Worm (Caenorhabditis elegans): ENCODE data around the gene K10D2.5.
A peak's percentile ranks its signal among the peaks of the same experiment; 100 is the strongest.

DNA sequence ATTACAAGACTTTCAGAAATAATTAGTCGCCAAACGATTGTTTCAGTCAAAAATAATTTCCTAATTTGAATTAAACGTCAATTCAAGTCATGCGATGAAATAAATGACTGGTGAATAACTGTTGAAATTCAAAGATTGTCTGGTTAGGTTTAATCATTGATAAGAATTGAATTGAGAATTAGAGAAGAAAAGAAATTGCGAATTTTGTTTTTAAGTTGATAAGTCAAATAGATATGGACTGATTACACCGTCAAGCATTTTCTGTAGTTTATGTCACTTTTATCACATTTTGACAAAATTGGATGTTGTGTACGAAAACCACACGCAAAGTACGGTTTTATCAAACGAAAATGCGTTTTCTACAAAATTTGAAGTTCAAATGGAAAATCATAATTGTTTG, 28.7 kb downstream of the K10D2.5 start:
- peak; percentile 98 for TF ChIP-seq pqm-1 (tag; optimal IDR thresholded peaks at IDR 0.05)
- TF ChIP-seq aly-2 (tag; optimal IDR thresholded peaks at IDR 0.05) = no peak
- TF ChIP-seq elt-3 (tag; optimal IDR thresholded peaks at IDR 0.05) = peak in 2 of 3 experiments; percentile 42 to 64
- no peak for TF ChIP-seq nhr-12 (tag; optimal IDR thresholded peaks at IDR 0.05)
- TF ChIP-seq elt-1 (tag; optimal IDR thresholded peaks at IDR 0.05) = no peak
- TF ChIP-seq nhr-25 (tag; optimal IDR thresholded peaks at IDR 0.05) = no peak
- TF ChIP-seq unc-62 (GFP tag; optimal IDR thresholded peaks at IDR 0.05) = no peak
- TF ChIP-seq nhr-28 (tag; optimal IDR thresholded peaks at IDR 0.05) = no peak
